Worm (Caenorhabditis elegans) whole organism, L4 larva: ENCODE results near the gene M04G7.1.

ENCODE experiments used
- D1046.2 ChIP-seq: fragments of 200-800 bp; sonication (Bioruptor generic); IDR thresholded peaks from 2 replicates; pipeline ENCODE4 v1.3.6; 2022; ENCODE audit warnings: missing genetic modification characterization, missing compliant biosample characterization
- F26F4.8 ChIP-seq: fragments of 200-800 bp; sonication (Bioruptor generic); conservative IDR thresholded peaks from 2 replicates; pipeline ENCODE4 v1.3.6; 2022; ENCODE audit warnings: missing genetic modification characterization, missing compliant biosample characterization
- F49E8.2 ChIP-seq: sonication (generic microtip); optimal IDR thresholded peaks from 2 replicates; lab custom pipeline; 2016; ENCODE audit warnings: missing compliant biosample characterization, mild to moderate bottlenecking, missing genetic modification characterization, borderline replicate concordance
- T20F7.1 ChIP-seq: fragments of 200-800 bp; sonication (Bioruptor generic); optimal IDR thresholded peaks from 2 replicates; lab custom pipeline; 2018; ENCODE audit warnings: mild to moderate bottlenecking, missing genetic modification characterization, missing compliant biosample characterization
- T26A8.4 ChIP-seq: fragments of 200-800 bp; sonication (Bioruptor generic); IDR thresholded peaks from 2 replicates; pipeline ENCODE4 v1.3.6; 2022; ENCODE audit warnings: missing genetic modification characterization, missing compliant biosample characterization
- ZK337.2 ChIP-seq: fragments of 200-800 bp; sonication (Bioruptor generic); IDR thresholded peaks from 2 replicates; pipeline ENCODE4 v1.3.6; 2022; ENCODE audit warnings: missing genetic modification reagents, missing genetic modification characterization, missing compliant biosample characterization
- ZK546.5 ChIP-seq, 2 experiments: sonication (generic microtip); optimal IDR thresholded peaks; 2 replicates each; lab custom pipeline; 2017; ENCODE audit warnings: missing biosample characterization in 2 of 2, missing genetic modification characterization in 2 of 2
- aha-1 ChIP-seq: fragments of 150-350 bp; peaks from one replicate; lab custom pipeline; 2014; ENCODE audit warnings: missing biosample characterization, missing genetic modification characterization
- ceh-32 ChIP-seq: sonication (generic microtip); optimal IDR thresholded peaks from 2 replicates; lab custom pipeline; 2016; ENCODE audit warnings: mild to moderate bottlenecking, missing genetic modification characterization, missing compliant biosample characterization; ENCODE audit not compliant: poor library complexity
- ceh-44 ChIP-seq: fragments of 200-800 bp; sonication (Bioruptor generic); IDR thresholded peaks from 2 replicates; pipeline ENCODE4 v1.3.6; 2022; ENCODE audit warnings: missing genetic modification reagents, missing genetic modification characterization, missing compliant biosample characterization
- ces-1 ChIP-seq: fragments of 150-350 bp; sonication (generic microtip); optimal IDR thresholded peaks from 4 replicates; lab custom pipeline; 2014; ENCODE audit warnings: missing biosample characterization, missing genetic modification reagents, missing genetic modification characterization
- daf-19 ChIP-seq: fragments of 200-800 bp; sonication (Bioruptor generic); conservative IDR thresholded peaks from 2 replicates; pipeline ENCODE4 v1.3.6; 2022; ENCODE audit warnings: missing genetic modification characterization, missing compliant biosample characterization
- dmd-6 ChIP-seq: fragments of 200-800 bp; sonication (Bioruptor generic); IDR thresholded peaks from 2 replicates; pipeline ENCODE4 v1.3.6; 2022; ENCODE audit warnings: missing genetic modification reagents, missing genetic modification characterization, missing compliant biosample characterization
- dmd-8 ChIP-seq: fragments of 200-800 bp; sonication (Bioruptor generic); IDR thresholded peaks from 2 replicates; pipeline ENCODE4 v1.3.6; 2022; ENCODE audit warnings: missing genetic modification characterization, missing compliant biosample characterization
- duxl-1 ChIP-seq: sonication (generic microtip); optimal IDR thresholded peaks from 2 replicates; lab custom pipeline; 2016; ENCODE audit warnings: mild to moderate bottlenecking, missing genetic modification characterization, moderate library complexity, missing compliant biosample characterization; ENCODE audit not compliant: poor library complexity
- hif-1 ChIP-seq, 2 experiments: sonication (generic microtip); optimal IDR thresholded peaks; 2 replicates each; lab custom pipeline; 2016 to 2017; ENCODE audit warnings: missing compliant biosample characterization in 2 of 2, missing genetic modification characterization in 2 of 2, missing genetic modification reagents in 2 of 2, missing genotype in 2 of 2, mild to moderate bottlenecking in 1 of 2
- hmg-1.1 ChIP-seq: fragments of 200-800 bp; sonication (Bioruptor generic); IDR thresholded peaks from 2 replicates; pipeline ENCODE4 v1.3.6; 2022; ENCODE audit warnings: missing genetic modification reagents, missing genetic modification characterization, missing compliant biosample characterization
- mxl-2 ChIP-seq: fragments of 200-800 bp; sonication (Bioruptor generic); conservative IDR thresholded peaks from 2 replicates; pipeline ENCODE4 v1.3.6; 2022; ENCODE audit warnings: missing genetic modification reagents, missing genetic modification characterization, missing compliant biosample characterization
- nhr-11 ChIP-seq: fragments of 150-350 bp; optimal IDR thresholded peaks from 2 replicates; lab custom pipeline; 2014; ENCODE audit warnings: missing biosample characterization, missing genetic modification characterization
- nhr-28 ChIP-seq: fragments of 150-350 bp; optimal IDR thresholded peaks from 2 replicates; lab custom pipeline; 2014; ENCODE audit warnings: missing biosample characterization, missing genetic modification characterization
- nhr-42 ChIP-seq: fragments of 200-800 bp; sonication (Bioruptor generic); IDR thresholded peaks from 2 replicates; pipeline ENCODE4 v1.3.6; 2022; ENCODE audit warnings: missing genetic modification characterization, missing compliant biosample characterization
- nhr-6 ChIP-seq: fragments of 150-350 bp; optimal IDR thresholded peaks from 2 replicates; lab custom pipeline; 2014; ENCODE audit warnings: missing biosample characterization, missing genetic modification characterization
- nhr-76 ChIP-seq: fragments of 150-350 bp; optimal IDR thresholded peaks from 2 replicates; lab custom pipeline; 2014; ENCODE audit warnings: missing biosample characterization, missing genetic modification characterization
- rbr-2 ChIP-seq: sonication (generic microtip); optimal IDR thresholded peaks from 2 replicates; lab custom pipeline; 2016; ENCODE audit warnings: missing genotype, missing genetic modification characterization, missing compliant biosample characterization
- set-16 ChIP-seq: fragments of 200-800 bp; sonication (Bioruptor generic); IDR thresholded peaks from 2 replicates; pipeline ENCODE4 v1.3.6; 2022; ENCODE audit warnings: missing genetic modification reagents, missing genetic modification characterization, missing compliant biosample characterization
- spr-3 ChIP-seq: fragments of 200-800 bp; sonication (Bioruptor generic); optimal IDR thresholded peaks from 2 replicates; lab custom pipeline; 2018; ENCODE audit warnings: mild to moderate bottlenecking, missing genetic modification characterization, missing compliant biosample characterization
- unc-62 ChIP-seq, 3 experiments: fragments of 150-350 bp in 1 of 3; sonication (generic microtip); optimal IDR thresholded peaks in 2 of 3; peaks in 1 of 3; 1 replicate in 1 of 3; 2 replicates in 2 of 3; lab custom pipeline; 2014 to 2017; ENCODE audit warnings: missing biosample characterization in 3 of 3, missing genetic modification characterization in 3 of 3, missing genetic modification reagents in 3 of 3, missing genotype in 1 of 3
- vab-7 ChIP-seq: fragments of 200-800 bp; sonication (Bioruptor generic); IDR thresholded peaks from 2 replicates; pipeline ENCODE4 v1.3.6; 2022; ENCODE audit warnings: missing genetic modification reagents, missing genetic modification characterization, missing compliant biosample characterization
- zfp-3 ChIP-seq: fragments of 200-800 bp; sonication (Bioruptor generic); conservative IDR thresholded peaks from 2 replicates; pipeline ENCODE4 v1.3.6; 2022; ENCODE audit warnings: missing genetic modification reagents, missing genetic modification characterization, missing compliant biosample characterization
- zip-11 ChIP-seq: fragments of 200-800 bp; sonication (Bioruptor generic); IDR thresholded peaks from 2 replicates; pipeline ENCODE4 v1.3.6; 2022; ENCODE audit warnings: missing genetic modification characterization, missing compliant biosample characterization

Gene M04G7.1

ce11 chrIV:466569-466968 lies 11.0 kb downstream of the M04G7.1 start:
- TF ChIP-seq unc-62 (GFP tag; optimal IDR thresholded peaks at IDR 0.05 in 1 of 2; lab: Kevin White, UChicago), result peak in 1 of 2 experiments; percentile 97
- no peak for TF ChIP-seq unc-62 (tag; optimal IDR thresholded peaks at IDR 0.05; lab: Kevin White, UChicago)
- no peak for TF ChIP-seq ceh-44 (GFP tag; lab: Robert Waterston, UW)

- peak in 1 of 2 experiments; percentile 91 for TF ChIP-seq unc-62 (GFP tag; optimal IDR thresholded peaks at IDR 0.05 in 1 of 2; lab: Kevin White, UChicago)
- no peak for TF ChIP-seq unc-62 (tag; optimal IDR thresholded peaks at IDR 0.05; lab: Kevin White, UChicago)
- TF ChIP-seq T20F7.1 (GFP tag; lab: Kevin White, UChicago), result no peak
- no peak for TF ChIP-seq set-16 (GFP tag; lab: Robert Waterston, UW)
These were observed 11.7 kb downstream of the M04G7.1 start for ce11 chrIV:467291-467690.

- 0 out of 2 replicates have a peak, but pooled peaks have one; percentile 41 for TF ChIP-seq F26F4.8 (GFP tag; lab: Robert Waterston, UW)
- TF ChIP-seq zip-11 (GFP tag; lab: Robert Waterston, UW), result no peak
These were observed 12.7 kb downstream of the M04G7.1 start for ce11 chrIV:468307-468706.

ce11 chrIV:481067-481466 lies 25.5 kb downstream of the M04G7.1 start, which contains the start of gene npr-37:
Gene npr-37 (minus strand): TSS chrIV:481167.
- peak; percentile 15 for TF ChIP-seq aha-1
- no peak for TF ChIP-seq ceh-32

- no peak for TF ChIP-seq rbr-2 (tag; lab: Kevin White, UChicago)
- TF ChIP-seq hif-1 (tag; optimal IDR thresholded peaks at IDR 0.05; lab: Kevin White, UChicago), result peak in 1 of 2 experiments; percentile 89
- peak; percentile 70 for TF ChIP-seq aha-1
- no peak for TF ChIP-seq nhr-76 (tag; lab: Kevin White, UChicago)
These were observed 28.4 kb downstream of the M04G7.1 start for ce11 chrIV:484004-484403.

ce11 chrIV:484768-485167 lies 29.2 kb downstream of the M04G7.1 start:
- no peak for TF ChIP-seq F26F4.8 (GFP tag; lab: Robert Waterston, UW)
- no peak for TF ChIP-seq spr-3 (GFP tag; lab: Kevin White, UChicago)
- TF ChIP-seq daf-19, result no peak
- no peak for TF ChIP-seq nhr-6 (tag; lab: Kevin White, UChicago)
- TF ChIP-seq ceh-32, result no peak
- TF ChIP-seq ces-1 (GFP tag; lab: Kevin White, UChicago), result no peak
- no peak for TF ChIP-seq mxl-2 (GFP tag; lab: Robert Waterston, UW)

ce11 chrIV:497155-497554 lies 41.6 kb downstream of the M04G7.1 start:
- no peak for TF ChIP-seq spr-3 (GFP tag; lab: Kevin White, UChicago)
- no peak for TF ChIP-seq T20F7.1 (GFP tag; lab: Kevin White, UChicago)
- TF ChIP-seq hmg-1.1, result no peak
- no peak for TF ChIP-seq ZK546.5 (tag; optimal IDR thresholded peaks at IDR 0.05; lab: Kevin White, UChicago)
- TF ChIP-seq ceh-32, result no peak
- TF ChIP-seq nhr-42 (GFP tag; lab: Robert Waterston, UW), result no peak

ce11 chrIV:504495-504894 lies 48.9 kb downstream of the M04G7.1 start:
- TF ChIP-seq vab-7 (GFP tag; lab: Robert Waterston, UW) (no peak), duxl-1 (no peak), zfp-3 (GFP tag; lab: Robert Waterston, UW) (no peak), dmd-8 (GFP tag; lab: Robert Waterston, UW) (no peak), mxl-2 (GFP tag; lab: Robert Waterston, UW) (no peak), T26A8.4 (no peak), dmd-6 (GFP tag; lab: Robert Waterston, UW) (no peak), ZK337.2 (GFP tag; lab: Robert Waterston, UW) (no peak), D1046.2 (GFP tag; lab: Robert Waterston, UW) (no peak), nhr-11 (tag; lab: Kevin White, UChicago) (no peak), unc-62 (GFP tag; optimal IDR thresholded peaks at IDR 0.05 in 1 of 2; lab: Kevin White, UChicago) (peak in 1 of 2 experiments; percentile 3), unc-62 (tag; optimal IDR thresholded peaks at IDR 0.05; lab: Kevin White, UChicago) (no peak), F49E8.2 (no peak), ceh-32 (no peak), nhr-28 (peak; percentile 92)
